Worm (Caenorhabditis elegans) whole organism, L2 larva: ENCODE results near the gene samt-1.

Experiments
- elt-3 ChIP-seq: sonication (generic microtip); optimal IDR thresholded peaks from 2 replicates; lab custom pipeline; 2017; ENCODE audit warnings: missing biosample characterization, missing genetic modification characterization
- sma-9 ChIP-seq, 2 experiments: fragments of 150-350 bp in 1 of 2; sonication (generic microtip) in 1 of 2; optimal IDR thresholded peaks; 2 replicates each; lab custom pipeline; 2014 to 2016; ENCODE audit warnings: missing genetic modification characterization in 2 of 2, mild to moderate bottlenecking in 1 of 2, missing biosample characterization in 1 of 2, missing compliant biosample characterization in 1 of 2, missing genetic modification reagents in 1 of 2, moderate library complexity in 1 of 2
- ztf-4 ChIP-seq: fragments of 150-350 bp; optimal IDR thresholded peaks from 2 replicates; lab custom pipeline; 2014; ENCODE audit warnings: missing biosample characterization, missing genetic modification characterization

DNA sequence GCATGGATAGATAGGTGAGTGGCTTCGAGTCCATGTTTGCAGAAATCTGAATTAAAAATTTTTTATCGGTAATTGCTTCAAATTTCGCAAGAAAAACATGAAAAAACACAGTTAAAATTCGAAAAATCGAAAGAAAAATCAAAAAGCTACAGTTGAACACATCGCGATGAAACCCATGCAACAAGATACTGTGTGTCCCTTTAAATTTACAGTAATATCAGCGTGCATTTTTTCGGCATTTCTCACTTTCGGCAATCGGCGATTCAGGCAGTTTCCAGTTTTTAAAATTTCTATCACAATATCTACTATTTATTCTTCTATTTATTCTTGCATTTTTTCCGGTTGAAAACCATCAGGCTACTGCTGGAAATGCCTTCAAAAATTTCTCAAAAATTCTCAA lies 9.0 kb upstream of the samt-1 start, which contains the start of gene fbxc-45:
- TF ChIP-seq ztf-4 (tag; lab: Kevin White, UChicago) (no peak), sma-9 (GFP tag; optimal IDR thresholded peaks at IDR 0.05; lab: Kevin White, UChicago) (no peak), sma-9 (tag; optimal IDR thresholded peaks at IDR 0.05; lab: Kevin White, UChicago) (no peak), elt-3 (tag; lab: Kevin White, UChicago) (no peak)
